Worm (Caenorhabditis elegans): ENCODE data around the gene T07F10.5.
A peak's percentile ranks its signal among the peaks of the same experiment; 100 is the strongest.
"Not testable (repeated sequence)": the region's sequence is repeated elsewhere in the genome, so short reads cannot be mapped to it uniquely, and the experiment has no call there.

The T07F10.5 gene

ce11 chrV:12865615-12866014 is at the start of gene T07F10.5:
TSS of gene T07F10.5 (plus strand) at chrV:12865915.
- not testable (repeated sequence) for TF ChIP-seq dmd-4 (tag; optimal IDR thresholded peaks at IDR 0.05); blmp-1 (tag; optimal IDR thresholded peaks at IDR 0.05; ENCODE audit: insufficient read depth); snpc-4 (tag; optimal IDR thresholded peaks at IDR 0.05)

- TF ChIP-seq fos-1 (tag; optimal IDR thresholded peaks at IDR 0.05) (no peak), egl-27 (tag; optimal IDR thresholded peaks at IDR 0.05) (no peak), R02D3.7 (tag; optimal IDR thresholded peaks at IDR 0.05) (no peak), sem-4 (tag; optimal IDR thresholded peaks at IDR 0.05) (peak; percentile 19), dmd-4 (tag; optimal IDR thresholded peaks at IDR 0.05) (no peak), nhr-21 (tag; optimal IDR thresholded peaks at IDR 0.05) (no peak), aly-2 (tag; optimal IDR thresholded peaks at IDR 0.05) (no peak), ama-1 (optimal IDR thresholded peaks at IDR 0.05) (no peak), unc-55 (GFP tag; optimal IDR thresholded peaks at IDR 0.05) (no peak), ztf-4 (tag; optimal IDR thresholded peaks at IDR 0.05) (peak; percentile 10), mdl-1 (tag; optimal IDR thresholded peaks at IDR 0.05) (no peak)
Observed at ce11 chrV:12816672-12817071, 49.0 kb upstream of the T07F10.5 start.

ce11 chrV:12818486-12818885 is 47.2 kb upstream of the T07F10.5 start:
- TF ChIP-seq blmp-1 (tag; optimal IDR thresholded peaks at IDR 0.05; ENCODE audit: insufficient read depth) (no peak), nhr-10 (tag; optimal IDR thresholded peaks at IDR 0.05) (no peak), nhr-77 (tag; optimal IDR thresholded peaks at IDR 0.05) (no peak), elt-1 (tag; optimal IDR thresholded peaks at IDR 0.05) (no peak), sma-9 (GFP tag; optimal IDR thresholded peaks at IDR 0.05) (no peak), sma-9 (tag; optimal IDR thresholded peaks at IDR 0.05) (no peak), mab-5 (tag; optimal IDR thresholded peaks at IDR 0.05) (no peak), nhr-11 (tag; optimal IDR thresholded peaks at IDR 0.05) (no peak), nhr-23 (tag; optimal IDR thresholded peaks at IDR 0.05) (no peak), ZK546.5 (tag; optimal IDR thresholded peaks at IDR 0.05) (no peak), fos-1 (tag; optimal IDR thresholded peaks at IDR 0.05) (no peak), ztf-4 (tag; optimal IDR thresholded peaks at IDR 0.05) (no peak), dmd-4 (tag; optimal IDR thresholded peaks at IDR 0.05) (no peak), nhr-6 (tag; optimal IDR thresholded peaks at IDR 0.05) (no peak), sem-4 (tag; optimal IDR thresholded peaks at IDR 0.05) (no peak), snpc-4 (tag; optimal IDR thresholded peaks at IDR 0.05) (no peak), peb-1 (tag; optimal IDR thresholded peaks at IDR 0.05) (no peak), ama-1 (optimal IDR thresholded peaks at IDR 0.05) (no peak)

ce11 chrV:12819155-12819554 is 46.6 kb upstream of the T07F10.5 start:
- TF ChIP-seq ztf-11 (tag; optimal IDR thresholded peaks at IDR 0.05) (no peak), lin-11 (tag; optimal IDR thresholded peaks at IDR 0.05) (peak; percentile 80), ztf-1 (GFP tag; conservative IDR thresholded peaks at IDR 0.05) (no peak), unc-55 (GFP tag; optimal IDR thresholded peaks at IDR 0.05) (peak; percentile 29), F13H6.1 (tag; optimal IDR thresholded peaks at IDR 0.05) (peak; percentile 35), mdl-1 (tag; optimal IDR thresholded peaks at IDR 0.05) (peak in 1 of 2 experiments; percentile 7), lin-13 (GFP tag; optimal IDR thresholded peaks at IDR 0.05) (no peak), lsy-2 (tag; optimal IDR thresholded peaks at IDR 0.05) (peak in 1 of 2 experiments; percentile 45), snpc-4 (tag; optimal IDR thresholded peaks at IDR 0.05) (peak; percentile 24), crh-2 (tag; optimal IDR thresholded peaks at IDR 0.05) (peak; percentile 35), nhr-129 (tag; optimal IDR thresholded peaks at IDR 0.05) (peak; percentile 43), C34F6.9 (tag; optimal IDR thresholded peaks at IDR 0.05) (peak; percentile 43), sma-9 (GFP tag; optimal IDR thresholded peaks at IDR 0.05) (no peak), sma-9 (tag; optimal IDR thresholded peaks at IDR 0.05) (no peak), R02D3.7 (tag; optimal IDR thresholded peaks at IDR 0.05) (no peak), fos-1 (tag; optimal IDR thresholded peaks at IDR 0.05) (no peak), zag-1 (tag; optimal IDR thresholded peaks at IDR 0.05) (peak; percentile 27)

- TF ChIP-seq ama-1 (optimal IDR thresholded peaks at IDR 0.05) = no peak
- peak; percentile 57 for TF ChIP-seq nhr-129 (tag; optimal IDR thresholded peaks at IDR 0.05)
- peak; percentile 54 for TF ChIP-seq fos-1 (tag; optimal IDR thresholded peaks at IDR 0.05)
- no peak for TF ChIP-seq unc-39 (tag; optimal IDR thresholded peaks at IDR 0.05)
Observed at ce11 chrV:12819792-12820453, 45.8 kb upstream of the T07F10.5 start, which contains the start of the genes ZC443.4 and ugt-18. TSS of gene ZC443.4 (minus strand) at chrV:12819886. TSS of gene ugt-18 (plus strand) at chrV:12820260.
